Worm (Caenorhabditis elegans): ENCODE measurements around the gene Y45G12C.1.

ce11 chrV:2573108-2573507 is 7.6 kb downstream of the Y45G12C.1 start, which contains the start of gene srj-20:
- TF ChIP-seq hmbx-1 (tag; optimal IDR thresholded peaks at IDR 0.05), result no peak
- no peak for TF ChIP-seq ceh-13 (GFP tag; optimal IDR thresholded peaks at IDR 0.05)

Measured in whole organism, early embryonic.